Fruit fly (Drosophila melanogaster) whole organism, embryonic: ENCODE data around the gene CG44001.

Experiments
- Atf-2 ChIP-seq: fragments of 200-800 bp; sonication (Bioruptor generic); optimal IDR thresholded peaks from 2 replicates; lab custom pipeline; 2016; ENCODE audit warnings: missing biosample characterization, missing genetic modification characterization
- Bgb ChIP-seq: fragments of 200-800 bp; sonication (Bioruptor generic); IDR thresholded peaks from 2 replicates; pipeline ENCODE4 v1.3.6; 2022; ENCODE audit warnings: missing biosample characterization, missing genetic modification characterization; ENCODE audit not compliant: partially characterized antibody
- CG1024 ChIP-seq: fragments of 200-800 bp; sonication (Bioruptor generic); IDR thresholded peaks from 2 replicates; pipeline ENCODE4 v1.3.6; 2022; ENCODE audit warnings: missing biosample characterization, missing genetic modification characterization
- CG11695 ChIP-seq: fragments of 200-800 bp; sonication (Bioruptor generic); IDR thresholded peaks from 3 replicates; pipeline ENCODE4 v1.3.6; 2022; ENCODE audit warnings: missing biosample characterization, missing genetic modification characterization
- CG12236 ChIP-seq: fragments of 200-800 bp; sonication (Bioruptor generic); optimal IDR thresholded peaks from 2 replicates; lab custom pipeline; 2016; ENCODE audit warnings: missing biosample characterization, missing genetic modification characterization
- CG12659 ChIP-seq: fragments of 200-800 bp; sonication (Bioruptor generic); optimal IDR thresholded peaks from 3 replicates; lab custom pipeline; 2017; ENCODE audit warnings: mild to moderate bottlenecking, missing biosample characterization, missing genetic modification reagents, missing genetic modification characterization
- CG15011 ChIP-seq: fragments of 200-800 bp; sonication (Bioruptor generic); optimal IDR thresholded peaks from 3 replicates; lab custom pipeline; 2018; ENCODE audit warnings: missing biosample characterization, mild to moderate bottlenecking, missing genetic modification characterization
- CG15269 ChIP-seq: fragments of 200-800 bp; sonication (Bioruptor generic); optimal IDR thresholded peaks from 2 replicates; lab custom pipeline; 2018; ENCODE audit warnings: missing biosample characterization, mild to moderate bottlenecking, missing genetic modification characterization, moderate library complexity
- CG16779 ChIP-seq: fragments of 200-800 bp; sonication (Bioruptor generic); IDR thresholded peaks from 2 replicates; pipeline ENCODE4 v1.3.6; 2022; ENCODE audit warnings: missing biosample characterization, missing genetic modification characterization
- CG16815 ChIP-seq: fragments of 200-800 bp; sonication (Bioruptor generic); optimal IDR thresholded peaks from 3 replicates; lab custom pipeline; 2017; ENCODE audit warnings: missing biosample characterization, mild to moderate bottlenecking, missing genetic modification characterization
- CG17802 ChIP-seq: fragments of 200-800 bp; sonication (Bioruptor generic); optimal IDR thresholded peaks from 2 replicates; lab custom pipeline; 2018; ENCODE audit warnings: missing biosample characterization, mild to moderate bottlenecking, missing genetic modification characterization, moderate library complexity
- CG18599 ChIP-seq: fragments of 200-800 bp; sonication (Bioruptor generic); optimal IDR thresholded peaks from 3 replicates; lab custom pipeline; 2017; ENCODE audit warnings: missing biosample characterization, missing genetic modification characterization, mild to moderate bottlenecking, moderate library complexity, missing genetic modification reagents
- CG2129 ChIP-seq: fragments of 200-800 bp; sonication (Bioruptor generic); IDR thresholded peaks from 2 replicates; pipeline ENCODE4 v1.3.6; 2022; ENCODE audit warnings: missing biosample characterization, missing genetic modification characterization; ENCODE audit not compliant: partially characterized antibody
- CG4617 ChIP-seq: fragments of 200-800 bp; sonication (Bioruptor generic); optimal IDR thresholded peaks from 3 replicates; lab custom pipeline; 2016; ENCODE audit warnings: missing biosample characterization, missing genetic modification characterization, borderline replicate concordance
- CG4730 ChIP-seq: fragments of 200-800 bp; sonication (Bioruptor generic); IDR thresholded peaks from 2 replicates; pipeline ENCODE4 v1.3.6; 2022; ENCODE audit warnings: missing biosample characterization, missing genetic modification characterization
- CG6654 ChIP-seq: fragments of 200-800 bp; sonication (Bioruptor generic); optimal IDR thresholded peaks from 2 replicates; lab custom pipeline; 2017; ENCODE audit warnings: missing biosample characterization, mild to moderate bottlenecking, missing genetic modification characterization
- CG7786 ChIP-seq: fragments of 200-800 bp; sonication (Bioruptor generic); optimal IDR thresholded peaks from 2 replicates; lab custom pipeline; 2016; ENCODE audit warnings: missing biosample characterization, missing genetic modification characterization
- CG7839 ChIP-seq: fragments of 200-800 bp; sonication (Bioruptor generic); optimal IDR thresholded peaks from 3 replicates; lab custom pipeline; 2018; ENCODE audit warnings: missing biosample characterization, mild to moderate bottlenecking, missing genetic modification characterization, moderate library complexity
- CG7963 ChIP-seq: fragments of 200-800 bp; sonication (Bioruptor generic); IDR thresholded peaks from 3 replicates; pipeline ENCODE4 v1.3.6; 2022; ENCODE audit warnings: missing biosample characterization, missing genetic modification characterization; ENCODE audit not compliant: partially characterized antibody
- CG8089 ChIP-seq: fragments of 200-800 bp; sonication (Bioruptor generic); optimal IDR thresholded peaks from 3 replicates; lab custom pipeline; 2016; ENCODE audit warnings: missing biosample characterization, missing genetic modification characterization
- CG8359 ChIP-seq: fragments of 200-800 bp; sonication (Bioruptor generic); optimal IDR thresholded peaks from 2 replicates; lab custom pipeline; 2017; ENCODE audit warnings: missing biosample characterization, mild to moderate bottlenecking, missing genetic modification characterization, borderline replicate concordance
- CG8924 ChIP-seq: fragments of 200-800 bp; optimal IDR thresholded peaks from 3 replicates; lab custom pipeline; 2019; ENCODE audit warnings: missing biosample characterization, mild to moderate bottlenecking, missing genetic modification characterization, moderate library complexity
- D ChIP-seq, 2 experiments: fragments of 200-800 bp in 1 of 2; fragments of >200 bp in 1 of 2; sonication (Bioruptor generic) in 1 of 2; optimal IDR thresholded peaks; 2 replicates in 1 of 2; 3 replicates in 1 of 2; lab custom pipeline; 2017; ENCODE audit warnings: mild to moderate bottlenecking in 1 of 2, missing biosample characterization in 1 of 2, missing genetic modification characterization in 1 of 2, missing genetic modification reagents in 1 of 2
- Dad ChIP-seq: fragments of 200-800 bp; sonication (Bioruptor generic); optimal IDR thresholded peaks from 3 replicates; lab custom pipeline; 2016; ENCODE audit warnings: missing biosample characterization, missing genetic modification characterization
- Deaf1 ChIP-seq: fragments of 200-800 bp; optimal IDR thresholded peaks from 3 replicates; lab custom pipeline; 2019; ENCODE audit warnings: missing biosample characterization, mild to moderate bottlenecking, missing genetic modification characterization, moderate library complexity
- Dip2 ChIP-seq: fragments of 200-800 bp; sonication (Bioruptor generic); IDR thresholded peaks from 2 replicates; pipeline ENCODE4 v1.3.6; 2022; ENCODE audit warnings: missing biosample characterization, missing genetic modification characterization
- Doc3 ChIP-seq: fragments of 200-800 bp; sonication (Bioruptor generic); IDR thresholded peaks from 3 replicates; pipeline ENCODE4 v1.3.6; 2022; ENCODE audit warnings: missing biosample characterization, missing genetic modification characterization; ENCODE audit not compliant: partially characterized antibody
- Elba2 ChIP-seq: fragments of 200-800 bp; sonication (Bioruptor generic); optimal IDR thresholded peaks from 3 replicates; lab custom pipeline; 2016; ENCODE audit warnings: missing biosample characterization, missing genetic modification characterization
- Fer3 ChIP-seq: fragments of 200-800 bp; sonication (Bioruptor generic); optimal IDR thresholded peaks from 2 replicates; lab custom pipeline; 2018; ENCODE audit warnings: missing biosample characterization, mild to moderate bottlenecking, missing genetic modification characterization, moderate library complexity
- HLH4C ChIP-seq: fragments of 200-800 bp; sonication (Bioruptor generic); IDR thresholded peaks from 3 replicates; pipeline ENCODE4 v1.3.6; 2022; ENCODE audit warnings: missing biosample characterization, missing genetic modification characterization; ENCODE audit not compliant: partially characterized antibody
- HLH54F ChIP-seq: fragments of 200-800 bp; sonication (Bioruptor generic); optimal IDR thresholded peaks from 3 replicates; lab custom pipeline; 2016; ENCODE audit warnings: missing biosample characterization, missing genetic modification characterization
- HLHmδ ChIP-seq: fragments of 200-800 bp; sonication (Bioruptor generic); optimal IDR thresholded peaks from 2 replicates; lab custom pipeline; 2018; ENCODE audit warnings: missing biosample characterization, mild to moderate bottlenecking, missing genetic modification characterization, moderate library complexity
- NC2α ChIP-seq: fragments of 200-800 bp; sonication (Bioruptor generic); optimal IDR thresholded peaks from 2 replicates; lab custom pipeline; 2016; ENCODE audit warnings: missing biosample characterization, missing genetic modification characterization
- NC2β ChIP-seq: fragments of 200-800 bp; sonication (Bioruptor generic); optimal IDR thresholded peaks from 2 replicates; lab custom pipeline; 2016; ENCODE audit warnings: missing biosample characterization, missing genetic modification characterization
- Oli ChIP-seq: fragments of 200-800 bp; sonication (Bioruptor generic); optimal IDR thresholded peaks from 2 replicates; lab custom pipeline; 2018; ENCODE audit warnings: missing biosample characterization, mild to moderate bottlenecking, missing genetic modification characterization, moderate library complexity
- abd-A ChIP-seq: fragments of 200-800 bp; sonication (Bioruptor generic); optimal IDR thresholded peaks from 3 replicates; lab custom pipeline; 2019; ENCODE audit warnings: missing biosample characterization, mild to moderate bottlenecking, missing genetic modification characterization, moderate library complexity
- az2 ChIP-seq: fragments of 200-800 bp; sonication (Bioruptor generic); optimal IDR thresholded peaks from 3 replicates; lab custom pipeline; 2016; ENCODE audit warnings: missing biosample characterization, missing genetic modification characterization
- ems ChIP-seq: fragments of 200-800 bp; sonication (Bioruptor generic); optimal IDR thresholded peaks from 3 replicates; lab custom pipeline; 2016; ENCODE audit warnings: missing biosample characterization, missing genetic modification characterization
- eyg ChIP-seq: fragments of 200-800 bp; sonication (Bioruptor generic); optimal IDR thresholded peaks from 3 replicates; lab custom pipeline; 2016; ENCODE audit warnings: missing biosample characterization, missing genetic modification characterization
- gce ChIP-seq: fragments of 200-800 bp; sonication (Bioruptor generic); IDR thresholded peaks from 3 replicates; pipeline ENCODE4 v1.3.6; 2022; ENCODE audit warnings: missing biosample characterization, missing genetic modification characterization
- ham ChIP-seq: fragments of 200-800 bp; sonication (Bioruptor generic); IDR thresholded peaks from 2 replicates; pipeline ENCODE4 v1.3.6; 2022; ENCODE audit warnings: missing biosample characterization, missing genetic modification characterization
- ind ChIP-seq: fragments of 200-800 bp; sonication (Bioruptor generic); optimal IDR thresholded peaks from 3 replicates; lab custom pipeline; 2016; ENCODE audit warnings: missing biosample characterization, missing genetic modification characterization
- ken ChIP-seq: fragments of 200-800 bp; sonication (Bioruptor generic); IDR thresholded peaks from 3 replicates; pipeline ENCODE4 v1.3.6; 2022; ENCODE audit warnings: missing biosample characterization, missing genetic modification characterization
- lab ChIP-seq: fragments of 200-800 bp; sonication (Bioruptor generic); optimal IDR thresholded peaks from 3 replicates; lab custom pipeline; 2017; ENCODE audit warnings: missing biosample characterization, missing genetic modification characterization, mild to moderate bottlenecking, moderate library complexity, missing genetic modification reagents
- nerfin-2 ChIP-seq: fragments of 200-800 bp; sonication (Bioruptor generic); IDR thresholded peaks from 2 replicates; pipeline ENCODE4 v1.3.6; 2022; ENCODE audit warnings: missing biosample characterization, missing genetic modification characterization; ENCODE audit not compliant: partially characterized antibody
- row ChIP-seq: fragments of 200-800 bp; sonication (Bioruptor generic); IDR thresholded peaks from 3 replicates; pipeline ENCODE4 v1.3.6; 2022; ENCODE audit warnings: missing biosample characterization, missing genetic modification characterization
- tll ChIP-seq, 2 experiments: fragments of 200-800 bp in 1 of 2; fragments of >200 bp in 1 of 2; sonication (Bioruptor generic) in 1 of 2; optimal IDR thresholded peaks; 2 replicates each; lab custom pipeline; 2017 to 2019; ENCODE audit warnings: missing biosample characterization in 2 of 2, missing genetic modification characterization in 2 of 2, mild to moderate bottlenecking in 1 of 2, moderate library complexity in 1 of 2
- vvl ChIP-seq: fragments of 200-800 bp; sonication (Bioruptor generic); IDR thresholded peaks from 2 replicates; pipeline ENCODE4 v1.3.6; 2022; ENCODE audit warnings: missing biosample characterization, missing genetic modification characterization
- zfh2 ChIP-seq: fragments of 200-800 bp; sonication (Bioruptor generic); optimal IDR thresholded peaks from 2 replicates; lab custom pipeline; 2016; ENCODE audit warnings: missing biosample characterization, missing genetic modification characterization

CG44001 gene

DNA sequence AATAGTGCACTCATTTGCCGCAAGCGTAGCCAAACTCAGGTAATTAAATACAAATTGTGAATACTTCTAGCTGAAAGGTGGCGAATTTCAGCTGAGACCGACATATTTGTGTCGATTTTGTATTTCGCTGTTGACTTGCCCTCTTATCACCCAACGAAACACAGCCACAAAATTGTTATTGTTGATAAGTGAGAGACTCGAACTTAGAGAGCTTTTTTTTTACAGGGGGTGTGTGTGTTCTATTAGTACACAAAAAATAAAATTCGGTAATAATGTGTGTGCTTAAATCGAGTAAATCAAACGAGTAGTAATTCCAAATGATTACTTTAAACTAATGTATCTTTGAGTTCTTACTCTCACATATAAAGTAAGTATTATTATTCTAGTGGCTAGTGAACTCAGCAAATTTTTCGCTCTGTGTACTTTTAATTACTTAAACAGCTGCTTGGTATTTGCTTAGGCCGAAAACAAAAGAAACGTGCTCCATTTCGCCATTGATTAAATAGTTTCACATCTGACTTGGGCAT lies 17.9 kb downstream of the CG44001 start (continued):
- TF ChIP-seq zfh2 (GFP tag; lab: Kevin White, UChicago) (peak; percentile 59), lab (GFP tag; lab: Kevin White, UChicago) (peak; percentile 91), CG2129 (GFP tag; lab: Robert Waterston, UW) (no peak), CG7786 (GFP tag; lab: Kevin White, UChicago) (peak; percentile 51), NC2α (GFP tag; lab: Kevin White, UChicago) (no peak), CG17802 (tag; lab: Kevin White, UChicago) (no peak), Elba2 (no peak), ham (GFP tag; lab: Robert Waterston, UW) (no peak), Deaf1 (peak; percentile 13), CG4730 (GFP tag; lab: Robert Waterston, UW) (peak; percentile 46; the same call in 1 of the 2 replicates), CG16815 (GFP tag; lab: Kevin White, UChicago) (peak; percentile 1), nerfin-2 (no peak), ken (no peak), CG6654 (GFP tag; lab: Kevin White, UChicago) (no peak), CG12236 (GFP tag; lab: Kevin White, UChicago) (peak; percentile 27), HLHmδ (GFP tag; lab: Kevin White, UChicago) (no peak), D (optimal IDR thresholded peaks at IDR 0.05; lab: Kevin White, UChicago) (no peak), D (GFP tag; optimal IDR thresholded peaks at IDR 0.05; lab: Kevin White, UChicago) (peak; percentile 32), gce (GFP tag; lab: Robert Waterston, UW) (0 out of 3 replicates have a peak, but pooled peaks have one; percentile 29), CG7963 (GFP tag; lab: Robert Waterston, UW) (no peak), CG8359 (peak; percentile 15), Fer3 (tag; lab: Kevin White, UChicago) (peak; percentile 67), ems (GFP tag; lab: Kevin White, UChicago) (peak; percentile 62), Dad (no peak), Dip2 (GFP tag; lab: Robert Waterston, UW) (no peak), HLH54F (GFP tag; lab: Kevin White, UChicago) (peak; percentile 22), CG15011 (GFP tag; lab: Kevin White, UChicago) (peak; percentile 53), Atf-2 (GFP tag; lab: Kevin White, UChicago) (peak; percentile 19), CG11695 (GFP tag; lab: Robert Waterston, UW) (peak; percentile 84), CG12659 (peak; percentile 57), CG4617 (GFP tag; lab: Kevin White, UChicago) (no peak), vvl (GFP tag; lab: Robert Waterston, UW) (peak; percentile 82), az2 (GFP tag; lab: Kevin White, UChicago) (peak; percentile 42), NC2β (GFP tag; lab: Kevin White, UChicago) (peak; percentile 28), ind (GFP tag; lab: Kevin White, UChicago) (peak; percentile 8), HLH4C (no peak), abd-A (tag; lab: Kevin White, UChicago) (no peak), Bgb (GFP tag; lab: Robert Waterston, UW) (no peak), CG15269 (peak; percentile 63), Oli (tag; lab: Kevin White, UChicago) (peak; percentile 54), eyg (peak; percentile 51), CG8089 (GFP tag; lab: Kevin White, UChicago) (no peak), CG8924 (tag; lab: Kevin White, UChicago) (peak; percentile 63), row (GFP tag; lab: Robert Waterston, UW) (peak; percentile 80), CG16779 (GFP tag; lab: Robert Waterston, UW) (no peak), CG18599 (GFP tag; lab: Kevin White, UChicago) (peak; percentile 88), CG1024 (GFP tag; lab: Robert Waterston, UW) (peak; percentile 41; the same call in 1 of the 2 replicates), CG7839 (tag; lab: Kevin White, UChicago) (peak; percentile 80), tll (GFP tag; optimal IDR thresholded peaks at IDR 0.05; lab: Kevin White, UChicago) (no peak), Doc3 (GFP tag; lab: Robert Waterston, UW) (no peak)
